Worm (Caenorhabditis elegans) whole organism, L4/young adult: ENCODE results near the gene abf-3.

Experiments
- W03F9.2 ChIP-seq: fragments of 150-350 bp; optimal IDR thresholded peaks from 2 replicates; lab custom pipeline; 2014; ENCODE audit warnings: missing biosample characterization, missing genetic modification characterization
- him-1 ChIP-seq: sonication (generic microtip); optimal IDR thresholded peaks from 2 replicates; lab custom pipeline; 2016; ENCODE audit warnings: missing genotype, missing genetic modification reagents, missing genetic modification characterization, missing compliant biosample characterization

DNA sequence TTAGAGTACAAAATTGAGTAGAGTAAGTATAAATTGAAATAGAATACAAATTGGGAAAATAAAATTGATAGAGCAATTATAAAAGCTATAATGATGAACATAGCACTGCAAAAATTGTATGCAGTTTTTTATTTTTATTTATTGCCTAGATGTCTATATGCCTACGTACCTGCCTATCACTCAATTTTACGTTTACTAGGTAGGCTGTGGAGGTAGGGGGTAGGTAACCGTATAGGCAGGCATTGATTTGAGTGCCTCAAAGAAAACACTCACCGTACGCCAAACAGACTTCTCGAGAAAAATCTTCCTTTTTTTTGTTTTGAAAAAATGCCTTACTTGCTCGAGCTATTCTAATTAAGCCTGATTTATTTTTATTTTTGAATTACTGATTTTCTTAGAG lies 13.9 kb upstream of the abf-3 start, which contains the start of gene srbc-56:
- TF ChIP-seq W03F9.2 (tag; lab: Kevin White, UChicago) (no peak), him-1 (tag; lab: Kevin White, UChicago) (no peak)
